Worm (Caenorhabditis elegans) whole organism, early embryonic: ENCODE results near the gene F43E2.1.

Experiments
- B0310.2 ChIP-seq: sonication (generic microtip); optimal IDR thresholded peaks from 2 replicates; lab custom pipeline; 2016; ENCODE audit warnings: mild to moderate bottlenecking, missing genetic modification characterization, missing compliant biosample characterization
- aly-1 ChIP-seq: sonication (generic microtip); optimal IDR thresholded peaks from 2 replicates; lab custom pipeline; 2016; ENCODE audit warnings: missing genetic modification characterization, missing compliant biosample characterization
- ama-1 ChIP-seq: fragments of 150-350 bp; optimal IDR thresholded peaks from 2 replicates; lab custom pipeline; 2014
- flt-1 ChIP-seq: fragments of 200-800 bp; sonication (Bioruptor generic); IDR thresholded peaks from 2 replicates; pipeline ENCODE4 v1.3.6; 2022; ENCODE audit warnings: missing genetic modification characterization, missing compliant biosample characterization
- pes-1 ChIP-seq: fragments of 200-800 bp; sonication (Bioruptor generic); IDR thresholded peaks from 2 replicates; pipeline ENCODE4 v1.3.6; 2022; ENCODE audit warnings: missing genetic modification reagents, missing genetic modification characterization, missing compliant biosample characterization
- scrt-1 ChIP-seq: fragments of 200-800 bp; sonication (Bioruptor generic); IDR thresholded peaks from 2 replicates; pipeline ENCODE4 v1.3.6; 2022; ENCODE audit warnings: missing genetic modification characterization, missing compliant biosample characterization
- sea-1 ChIP-seq: fragments of 200-800 bp; sonication (Bioruptor generic); conservative IDR thresholded peaks from 2 replicates; pipeline ENCODE4 v1.3.6; 2022; ENCODE audit warnings: missing genetic modification characterization, missing compliant biosample characterization
- tbx-11 ChIP-seq: fragments of 200-800 bp; sonication (Bioruptor generic); IDR thresholded peaks from 2 replicates; pipeline ENCODE4 v1.3.6; 2022; ENCODE audit warnings: missing genetic modification characterization, missing compliant biosample characterization
- tra-4 ChIP-seq: sonication (generic microtip); optimal IDR thresholded peaks from 2 replicates; lab custom pipeline; 2017; ENCODE audit warnings: missing genetic modification characterization, missing compliant biosample characterization

DNA sequence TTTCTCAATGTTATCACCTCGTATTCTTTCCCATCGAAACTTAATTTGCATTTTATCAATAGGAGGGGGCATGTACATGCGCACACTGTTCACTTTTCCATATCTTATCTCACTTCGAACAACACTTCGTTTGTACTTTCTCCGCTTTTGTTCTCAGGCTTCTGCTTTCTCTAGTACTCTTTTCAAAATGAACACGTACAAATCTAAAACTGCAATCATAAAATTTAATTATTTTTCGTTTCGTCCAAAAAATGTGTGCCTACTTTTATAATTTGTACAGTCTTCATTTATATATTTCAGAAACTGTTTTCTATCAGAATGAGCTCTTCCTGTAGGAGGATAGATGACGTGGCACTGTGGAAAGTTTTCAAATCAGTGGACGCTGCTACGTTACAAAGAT, 23.6 kb downstream of the F43E2.1 start, which contains the start of gene C07D10.1:
- TF ChIP-seq tbx-11: no peak
- TF ChIP-seq pes-1 (GFP tag; lab: Robert Waterston, UW): no peak
- TF ChIP-seq ama-1 (lab: Kevin White, UChicago): no peak
- TF ChIP-seq flt-1 (GFP tag; lab: Robert Waterston, UW): no peak
- TF ChIP-seq tra-4: no peak
- TF ChIP-seq sea-1: no peak
- TF ChIP-seq scrt-1 (GFP tag; lab: Robert Waterston, UW): no peak
- TF ChIP-seq B0310.2: no peak
- no peak for TF ChIP-seq aly-1 (tag; lab: Kevin White, UChicago)
